Worm (Caenorhabditis elegans) whole organism, early embryonic: Measurements from ENCODE around the gene Y13C8A.1.

ENCODE experiments used
- ama-1 ChIP-seq: fragments of 150-350 bp; optimal IDR thresholded peaks from 2 replicates; lab custom pipeline; 2014
- hnd-1 ChIP-seq: sonication (generic microtip); optimal IDR thresholded peaks from 2 replicates; lab custom pipeline; 2016; ENCODE audit warnings: missing genetic modification characterization, missing compliant biosample characterization
- pes-1 ChIP-seq: fragments of 200-800 bp; sonication (Bioruptor generic); IDR thresholded peaks from 2 replicates; pipeline ENCODE4 v1.3.6; 2022; ENCODE audit warnings: missing genetic modification reagents, missing genetic modification characterization, missing compliant biosample characterization
- tbx-11 ChIP-seq: fragments of 200-800 bp; sonication (Bioruptor generic); IDR thresholded peaks from 2 replicates; pipeline ENCODE4 v1.3.6; 2022; ENCODE audit warnings: missing genetic modification characterization, missing compliant biosample characterization
- tbx-37 ChIP-seq: fragments of 200-800 bp; sonication (Bioruptor generic); conservative IDR thresholded peaks from 2 replicates; pipeline ENCODE4 v1.3.6; 2022; ENCODE audit warnings: missing genetic modification reagents, missing genetic modification characterization, missing compliant biosample characterization

DNA sequence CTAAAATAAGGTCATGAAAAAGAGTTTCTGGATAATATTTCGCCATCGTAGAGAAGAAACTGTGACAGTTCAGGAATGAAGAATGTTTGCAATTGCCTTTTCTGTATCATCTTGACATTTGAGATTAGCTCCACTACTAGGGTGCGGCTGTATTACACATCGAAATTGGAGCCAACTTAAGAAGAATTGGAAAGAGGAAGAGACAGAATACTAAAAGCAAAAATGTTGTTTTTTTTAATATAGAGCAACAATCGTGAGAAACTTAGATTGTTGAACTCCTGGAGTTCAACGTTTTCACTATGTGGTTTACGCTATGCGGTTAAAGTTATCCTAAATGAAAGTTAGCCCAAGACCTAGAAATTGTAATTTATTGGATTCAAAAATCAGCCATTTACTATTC is 3.1 kb upstream of the Y13C8A.1 start, which contains the start of gene acs-9:
- no peak for TF ChIP-seq pes-1
- TF ChIP-seq tbx-11: no peak
- no peak for TF ChIP-seq tbx-37 (GFP tag; lab: Robert Waterston, UW)
- no peak for TF ChIP-seq ama-1 (lab: Kevin White, UChicago)
- no peak for TF ChIP-seq hnd-1 (tag; lab: Kevin White, UChicago)
